Fruit fly (Drosophila melanogaster): ENCODE data around the gene SdicC.
"Not testable (repeated sequence)": the region's sequence is repeated elsewhere in the genome, so short reads cannot be mapped to it uniquely, and the experiment has no call there.

- TF ChIP-seq Myc, psq, Sin3A, insv (optimal IDR thresholded peaks at IDR 0.05): not testable (repeated sequence)
Observed at dm6 chrX:20258939-20259338, 41.9 kb upstream of the SdicC start, which contains the start of gene CG42577.

All from Kc167 (cell line).